Worm (Caenorhabditis elegans): ENCODE results near the gene srd-49.

DNA sequence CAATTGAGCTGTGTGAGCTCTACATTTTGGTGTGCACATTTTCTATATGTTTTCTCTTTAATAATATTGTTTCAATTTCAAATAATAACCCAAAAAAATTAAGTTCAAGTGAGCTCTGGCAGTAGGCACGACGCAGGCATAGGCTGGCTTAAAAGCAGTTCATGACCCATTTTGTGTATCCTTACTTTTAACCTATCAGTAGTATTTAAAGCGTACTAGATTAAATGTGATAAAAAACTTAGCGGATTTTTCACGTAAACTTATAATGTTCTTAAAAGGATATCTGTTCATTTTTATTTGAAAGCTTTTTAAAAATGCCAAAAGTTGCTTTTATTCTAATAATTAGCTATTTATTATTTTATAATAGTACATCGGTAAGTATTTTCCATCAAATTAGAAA lies 28.9 kb downstream of the srd-49 start, which contains the start of gene C08B6.6:
- TF ChIP-seq tbx-11 (GFP tag; IDR thresholded peaks at IDR 0.05) (no peak), hmbx-1 (tag; optimal IDR thresholded peaks at IDR 0.05) (no peak), ceh-36 (tag; optimal IDR thresholded peaks at IDR 0.05) (no peak), hmg-4 (GFP tag; optimal IDR thresholded peaks at IDR 0.05) (no peak), aly-1 (tag; optimal IDR thresholded peaks at IDR 0.05) (no peak), ets-7 (tag; optimal IDR thresholded peaks at IDR 0.05) (no peak), ama-1 (optimal IDR thresholded peaks at IDR 0.05) (no peak), scrt-1 (GFP tag; IDR thresholded peaks at IDR 0.05) (no peak), sea-1 (GFP tag; conservative IDR thresholded peaks at IDR 0.05) (no peak), F13C5.2 (tag; optimal IDR thresholded peaks at IDR 0.05) (no peak)
